Worm (Caenorhabditis elegans) whole organism, L4 larva: ENCODE measurements around the gene Y53F4B.26.

ENCODE experiments used
- attf-4 ChIP-seq: sonication (generic microtip); optimal IDR thresholded peaks from 3 replicates; lab custom pipeline; 2017; ENCODE audit warnings: missing biosample characterization, missing genetic modification characterization
- daf-8 ChIP-seq: fragments of 200-800 bp; sonication (Bioruptor generic); IDR thresholded peaks from 2 replicates; pipeline ENCODE4 v1.3.6; 2022; ENCODE audit warnings: missing genetic modification characterization, missing compliant biosample characterization
- egl-27 ChIP-seq: sonication (generic microtip); optimal IDR thresholded peaks from 3 replicates; lab custom pipeline; 2017; ENCODE audit warnings: missing biosample characterization, missing genetic modification reagents, missing genetic modification characterization
- fos-1 ChIP-seq: fragments of 150-350 bp; optimal IDR thresholded peaks from 2 replicates; lab custom pipeline; 2014; ENCODE audit warnings: missing biosample characterization, missing genetic modification characterization
- gei-8 ChIP-seq: fragments of 200-800 bp; sonication (Bioruptor generic); optimal IDR thresholded peaks from 2 replicates; lab custom pipeline; 2018; ENCODE audit warnings: mild to moderate bottlenecking, missing genetic modification characterization, missing compliant biosample characterization
- hlh-30 ChIP-seq: sonication (generic microtip); optimal IDR thresholded peaks from 2 replicates; lab custom pipeline; 2017; ENCODE audit warnings: antibody characterized with exemption, mild to moderate bottlenecking, missing genetic modification characterization, missing compliant biosample characterization; ENCODE audit not compliant: insufficient read depth
- mdt-29 ChIP-seq: fragments of 200-800 bp; sonication (Bioruptor generic); IDR thresholded peaks from 2 replicates; pipeline ENCODE4 v1.3.6; 2022; ENCODE audit warnings: missing genetic modification reagents, missing genetic modification characterization, missing compliant biosample characterization
- sdz-12 ChIP-seq: fragments of 200-800 bp; sonication (Bioruptor generic); optimal IDR thresholded peaks from 2 replicates; lab custom pipeline; 2018; ENCODE audit warnings: mild to moderate bottlenecking, missing genetic modification characterization, missing compliant biosample characterization
- spr-1 ChIP-seq: sonication (generic microtip); optimal IDR thresholded peaks from 2 replicates; lab custom pipeline; 2016; ENCODE audit warnings: mild to moderate bottlenecking, missing genetic modification characterization, missing compliant biosample characterization

DNA sequence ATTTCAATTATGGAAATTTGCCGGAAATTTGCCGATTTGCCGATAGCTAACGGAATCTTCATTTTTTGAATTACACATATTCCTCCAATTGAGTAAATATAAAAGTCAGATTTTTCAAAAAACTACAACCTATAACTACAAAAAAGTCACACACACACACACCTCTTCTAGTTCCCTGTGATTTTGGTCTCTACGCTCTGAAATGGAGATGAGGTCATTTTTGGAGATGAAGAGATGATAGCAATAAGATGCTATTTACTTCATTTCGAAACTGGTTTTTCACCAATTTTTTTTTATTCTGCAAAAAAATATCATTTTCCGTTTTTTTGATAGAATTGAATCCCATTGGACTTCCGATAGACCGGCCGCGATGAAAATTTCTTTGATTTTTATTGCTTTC is 16.6 kb downstream of the Y53F4B.26 start, which contains the start of gene Y53F4B.23:
- TF ChIP-seq fos-1 (tag; lab: Kevin White, UChicago) (no peak), attf-4 (tag; lab: Kevin White, UChicago) (no peak), sdz-12 (no peak), daf-8 (no peak), spr-1 (tag; lab: Kevin White, UChicago) (no peak), egl-27 (tag; lab: Kevin White, UChicago) (no peak), hlh-30 (tag; lab: Kevin White, UChicago) (no peak), mdt-29 (no peak), gei-8 (GFP tag; lab: Kevin White, UChicago) (no peak)
